Worm (Caenorhabditis elegans) whole organism, mixed stage, embryonic: ENCODE data around the gene F46C5.4.

Experiments
- blmp-1 ChIP-seq: fragments of 150-350 bp; optimal IDR thresholded peaks from 2 replicates; lab custom pipeline; 2014; ENCODE audit warnings: missing biosample characterization, missing genetic modification characterization
- ceh-39 ChIP-seq: fragments of 150-350 bp; optimal IDR thresholded peaks from 2 replicates; lab custom pipeline; 2014; ENCODE audit warnings: missing biosample characterization, missing genetic modification characterization
- ceh-83 ChIP-seq: fragments of 200-800 bp; sonication (Bioruptor generic); optimal IDR thresholded peaks from 2 replicates; lab custom pipeline; 2018; ENCODE audit warnings: mild to moderate bottlenecking, missing genetic modification characterization, missing compliant biosample characterization
- cnd-1 ChIP-seq: fragments of 200-800 bp; sonication (Bioruptor generic); optimal IDR thresholded peaks from 2 replicates; lab custom pipeline; 2018; ENCODE audit warnings: mild to moderate bottlenecking, missing genetic modification characterization, missing compliant biosample characterization
- drap-1 ChIP-seq: fragments of 200-800 bp; sonication (Bioruptor generic); optimal IDR thresholded peaks from 3 replicates; lab custom pipeline; 2018; ENCODE audit warnings: mild to moderate bottlenecking, missing genetic modification characterization, missing compliant biosample characterization
- ham-2 ChIP-seq: fragments of 200-800 bp; sonication (Bioruptor generic); optimal IDR thresholded peaks from 2 replicates; lab custom pipeline; 2018; ENCODE audit warnings: mild to moderate bottlenecking, missing genetic modification characterization, missing compliant biosample characterization
- hlh-1 ChIP-seq: fragments of 150-350 bp; optimal IDR thresholded peaks from 2 replicates; lab custom pipeline; 2014; ENCODE audit warnings: missing biosample characterization, missing genetic modification reagents, missing genetic modification characterization
- lin-32 ChIP-seq: fragments of 200-800 bp; sonication (Bioruptor generic); optimal IDR thresholded peaks from 2 replicates; lab custom pipeline; 2018; ENCODE audit warnings: mild to moderate bottlenecking, missing genetic modification characterization, missing compliant biosample characterization
- lsy-2 ChIP-seq: fragments of 150-350 bp; optimal IDR thresholded peaks from 2 replicates; lab custom pipeline; 2014; ENCODE audit warnings: missing biosample characterization, missing genetic modification characterization
- mab-5 ChIP-seq: fragments of 150-350 bp; optimal IDR thresholded peaks from 2 replicates; lab custom pipeline; 2014; ENCODE audit warnings: missing biosample characterization, missing genetic modification characterization
- mep-1 ChIP-seq: fragments of 150-350 bp; optimal IDR thresholded peaks from 2 replicates; lab custom pipeline; 2017; ENCODE audit warnings: missing biosample characterization, missing genetic modification reagents, missing genetic modification characterization, inconsistent platforms
- mls-2 ChIP-seq: sonication (generic microtip); optimal IDR thresholded peaks from 2 replicates; lab custom pipeline; 2016; ENCODE audit warnings: mild to moderate bottlenecking, missing genetic modification characterization, moderate library complexity, missing compliant biosample characterization
- nhr-237 ChIP-seq: fragments of 150-350 bp; optimal IDR thresholded peaks from 2 replicates; lab custom pipeline; 2014; ENCODE audit warnings: missing biosample characterization, missing genetic modification characterization
- nhr-28 ChIP-seq: fragments of 150-350 bp; optimal IDR thresholded peaks from 2 replicates; lab custom pipeline; 2014; ENCODE audit warnings: missing biosample characterization, missing genetic modification characterization
- pha-4 ChIP-seq: fragments of 150-350 bp; optimal IDR thresholded peaks from 2 replicates; lab custom pipeline; 2018; ENCODE audit warnings: missing biosample characterization, missing genetic modification reagents, missing genetic modification characterization
- sptf-1 ChIP-seq: sonication (generic microtip); optimal IDR thresholded peaks from 2 replicates; lab custom pipeline; 2017; ENCODE audit warnings: mild to moderate bottlenecking, missing genetic modification characterization, moderate library complexity, missing compliant biosample characterization
- tbx-8 ChIP-seq: fragments of 200-800 bp; sonication (Bioruptor generic); optimal IDR thresholded peaks from 2 replicates; lab custom pipeline; 2018; ENCODE audit warnings: mild to moderate bottlenecking, missing genetic modification characterization, moderate library complexity, missing compliant biosample characterization
- unc-120 ChIP-seq: sonication (generic microtip); optimal IDR thresholded peaks from 2 replicates; lab custom pipeline; 2017; ENCODE audit warnings: missing genetic modification characterization, missing compliant biosample characterization; ENCODE audit not compliant: poor library complexity, severe bottlenecking
- unc-39 ChIP-seq: fragments of 150-350 bp; optimal IDR thresholded peaks from 2 replicates; lab custom pipeline; 2014; ENCODE audit warnings: missing biosample characterization, missing genetic modification characterization
- unc-62 ChIP-seq: fragments of 150-350 bp; optimal IDR thresholded peaks from 2 replicates; lab custom pipeline; 2014; ENCODE audit warnings: missing biosample characterization, missing genetic modification reagents, missing genetic modification characterization
- zip-8 ChIP-seq: fragments of 150-350 bp; optimal IDR thresholded peaks from 2 replicates; lab custom pipeline; 2014; ENCODE audit warnings: missing biosample characterization, missing genetic modification characterization
- ztf-11 ChIP-seq: fragments of 150-350 bp; optimal IDR thresholded peaks from 2 replicates; lab custom pipeline; 2014; ENCODE audit warnings: missing biosample characterization, missing genetic modification characterization

F46C5.4 gene

DNA sequence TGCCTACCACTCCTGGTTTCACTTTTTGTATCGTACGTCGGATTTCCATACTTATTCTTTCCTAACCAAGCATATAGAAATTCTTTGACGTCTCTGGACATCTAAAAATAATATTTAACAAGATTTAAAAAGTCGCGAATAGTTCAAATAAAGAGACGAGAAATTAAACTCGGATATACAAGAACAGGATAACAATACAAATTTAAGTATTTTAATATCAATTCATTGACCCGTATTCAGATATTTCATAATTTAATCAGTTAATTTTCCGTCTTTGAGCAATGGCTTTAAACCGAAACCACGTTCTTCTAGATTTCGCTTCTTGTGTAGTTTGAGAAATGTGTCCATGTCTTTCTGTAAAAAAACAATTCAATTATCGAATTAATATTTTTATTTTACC lies 47.7 kb downstream of the F46C5.4 start, which contains the start of gene rha-1:
Gene rha-1, minus strand, starts transcription at position 101 of the 400 bp plus-strand sequence.
- no peak for TF ChIP-seq mls-2 (tag; lab: Kevin White, UChicago)
- TF ChIP-seq blmp-1 (tag; lab: Kevin White, UChicago) = no peak
- TF ChIP-seq nhr-237 (tag; lab: Kevin White, UChicago) = no peak
- no peak for TF ChIP-seq ceh-39
- TF ChIP-seq mep-1 (tag; lab: Kevin White, UChicago) = no peak
- no peak for TF ChIP-seq ham-2 (GFP tag; lab: Kevin White, UChicago)
- no peak for TF ChIP-seq nhr-28 (tag; lab: Kevin White, UChicago)
- TF ChIP-seq drap-1 (GFP tag; lab: Kevin White, UChicago) = no peak
- no peak for TF ChIP-seq zip-8 (tag; lab: Kevin White, UChicago)
- TF ChIP-seq unc-39 (tag; lab: Kevin White, UChicago) = no peak
- no peak for TF ChIP-seq unc-120 (tag; lab: Kevin White, UChicago)
- TF ChIP-seq lin-32 = no peak
- no peak for TF ChIP-seq hlh-1
- no peak for TF ChIP-seq mab-5 (tag; lab: Kevin White, UChicago)
- no peak for TF ChIP-seq ceh-83 (GFP tag; lab: Kevin White, UChicago)
- no peak for TF ChIP-seq cnd-1 (tag; lab: Kevin White, UChicago)
- TF ChIP-seq tbx-8 (GFP tag; lab: Kevin White, UChicago) = no peak
- no peak for TF ChIP-seq sptf-1 (tag; lab: Kevin White, UChicago)

DNA sequence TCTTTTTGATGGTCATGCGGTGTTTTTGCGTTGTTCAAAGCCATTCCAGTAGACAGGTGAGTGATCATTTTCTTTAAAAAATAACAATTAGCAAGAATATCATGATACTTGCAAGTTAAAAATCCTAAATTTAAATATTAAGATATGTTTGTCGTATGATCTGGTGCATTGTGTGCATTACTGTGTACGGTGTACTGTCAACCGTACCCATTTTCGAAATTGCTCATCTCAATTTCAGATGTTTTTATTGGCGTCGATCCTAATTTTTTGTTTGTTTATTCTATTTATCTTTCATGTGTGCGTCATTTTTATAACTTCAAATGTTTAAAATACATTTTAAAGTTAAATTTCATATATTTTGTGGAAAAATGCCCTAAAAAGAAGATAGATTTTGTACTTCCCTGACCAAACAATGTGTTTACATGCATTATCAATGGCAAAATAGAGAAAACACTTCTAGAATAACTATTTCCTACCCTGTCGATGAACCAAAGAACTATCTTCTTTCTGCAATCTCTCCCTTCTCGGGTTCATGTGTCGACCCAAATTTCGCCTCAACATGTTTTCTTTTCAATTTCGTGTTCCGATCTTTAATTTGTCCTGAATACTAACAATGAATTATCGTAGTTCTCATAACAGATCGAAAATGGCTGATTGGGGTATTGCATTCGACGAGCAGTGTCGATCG lies 48.5 kb downstream of the F46C5.4 start, which contains the start of the genes T07D4.5 and ddx-19:
Gene T07D4.5, minus strand, starts transcription at position 71 of the 688 bp plus-strand sequence.
Gene ddx-19, plus strand, starts transcription at position 638 of the 688 bp plus-strand sequence.
- TF ChIP-seq ztf-11 (tag; lab: Kevin White, UChicago) = no peak
- peak; percentile 96 for TF ChIP-seq lsy-2 (tag; lab: Kevin White, UChicago)
- no peak for TF ChIP-seq unc-62 (GFP tag; lab: Kevin White, UChicago)
- peak; percentile 38 for TF ChIP-seq pha-4 (tag; lab: Kevin White, UChicago)
